Worm (Caenorhabditis elegans) whole organism, midembryonic: ENCODE data around the gene myo-2.
A peak's percentile ranks its signal among the peaks of the same experiment; 100 is the strongest.

Experiments used
- T22C8.4 ChIP-seq: fragments of 200-800 bp; sonication (Bioruptor generic); IDR thresholded peaks from 2 replicates; pipeline ENCODE4 v1.3.6; 2022; ENCODE audit warnings: missing genetic modification characterization, missing compliant biosample characterization
- cog-1 ChIP-seq: sonication (generic microtip); optimal IDR thresholded peaks from 2 replicates; lab custom pipeline; 2016; ENCODE audit warnings: missing genetic modification characterization, missing compliant biosample characterization
- flt-1 ChIP-seq: fragments of 200-800 bp; sonication (Bioruptor generic); IDR thresholded peaks from 2 replicates; pipeline ENCODE4 v1.3.6; 2022; ENCODE audit warnings: missing genetic modification characterization, missing compliant biosample characterization
- klf-2 ChIP-seq: fragments of 200-800 bp; sonication (Bioruptor generic); conservative IDR thresholded peaks from 2 replicates; pipeline ENCODE4 v1.3.6; 2022; ENCODE audit warnings: missing genetic modification reagents, missing genetic modification characterization, missing compliant biosample characterization
- med-1 ChIP-seq: sonication (generic microtip); optimal IDR thresholded peaks from 2 replicates; lab custom pipeline; 2017; ENCODE audit warnings: missing genetic modification characterization, mild to moderate bottlenecking, missing compliant biosample characterization, antibody characterized with exemption, missing genetic modification reagents; ENCODE audit not compliant: insufficient read depth
- ref-1 ChIP-seq: fragments of 200-800 bp; sonication (Bioruptor generic); conservative IDR thresholded peaks from 2 replicates; pipeline ENCODE4 v1.3.6; 2022; ENCODE audit warnings: missing genetic modification reagents, missing genetic modification characterization, missing compliant biosample characterization
- tab-1 ChIP-seq: fragments of 200-800 bp; sonication (Bioruptor generic); IDR thresholded peaks from 2 replicates; pipeline ENCODE4 v1.3.6; 2022; ENCODE audit warnings: missing genetic modification characterization, missing compliant biosample characterization
- ztf-23 ChIP-seq: fragments of 200-800 bp; sonication (Bioruptor generic); IDR thresholded peaks from 2 replicates; pipeline ENCODE4 v1.3.6; 2022; ENCODE audit warnings: missing genetic modification reagents, missing genetic modification characterization, missing compliant biosample characterization
- ztf-29 ChIP-seq: fragments of 200-800 bp; sonication (Bioruptor generic); IDR thresholded peaks from 2 replicates; pipeline ENCODE4 v1.3.6; 2022; ENCODE audit warnings: missing genetic modification reagents, missing genetic modification characterization, missing compliant biosample characterization

The myo-2 gene

ce11 chrX:12444423-12444822 lies 23.4 kb upstream of the myo-2 start:
- TF ChIP-seq ztf-29 (no peak), cog-1 (tag; lab: Kevin White, UChicago) (no peak), T22C8.4 (GFP tag; lab: Robert Waterston, UW) (no peak), tab-1 (GFP tag; lab: Robert Waterston, UW) (no peak), ref-1 (GFP tag; lab: Robert Waterston, UW) (no peak), flt-1 (GFP tag; lab: Robert Waterston, UW) (no peak), klf-2 (GFP tag; lab: Robert Waterston, UW) (no peak), med-1 (GFP tag; lab: Kevin White, UChicago) (no peak), ztf-23 (no peak)

ce11 chrX:12446572-12446971 lies 21.3 kb upstream of the myo-2 start:
- TF ChIP-seq T22C8.4 (GFP tag; lab: Robert Waterston, UW) (no peak), ref-1 (GFP tag; lab: Robert Waterston, UW) (no peak), ztf-29 (no peak), med-1 (GFP tag; lab: Kevin White, UChicago) (no peak), tab-1 (GFP tag; lab: Robert Waterston, UW) (no peak), ztf-23 (no peak), flt-1 (GFP tag; lab: Robert Waterston, UW) (no peak), klf-2 (GFP tag; lab: Robert Waterston, UW) (no peak), cog-1 (tag; lab: Kevin White, UChicago) (no peak)

- TF ChIP-seq klf-2 (GFP tag; lab: Robert Waterston, UW) (0 out of 2 replicates have a peak, but pooled peaks have one; percentile 23), tab-1 (GFP tag; lab: Robert Waterston, UW) (no peak), cog-1 (tag; lab: Kevin White, UChicago) (no peak), med-1 (GFP tag; lab: Kevin White, UChicago) (no peak)
These were observed 18.5 kb upstream of the myo-2 start, which contains the start of gene T18D3.6 for ce11 chrX:12449262-12449942. TSS of gene T18D3.6 (plus strand) at chrX:12449892.

- no peak for TF ChIP-seq T22C8.4 (GFP tag; lab: Robert Waterston, UW)
These were observed 16.6 kb upstream of the myo-2 start for ce11 chrX:12451258-12451657.

ce11 chrX:12452143-12452570 lies 15.7 kb upstream of the myo-2 start:
- peak; percentile 30 for TF ChIP-seq cog-1 (tag; lab: Kevin White, UChicago)
- 0 out of 2 replicates have a peak, but pooled peaks have one; percentile 28 for TF ChIP-seq flt-1 (GFP tag; lab: Robert Waterston, UW)
- no peak for TF ChIP-seq ztf-23
- TF ChIP-seq ztf-29, result 0 out of 2 replicates have a peak, but pooled peaks have one; percentile 24
- no peak for TF ChIP-seq klf-2 (GFP tag; lab: Robert Waterston, UW)
- no peak for TF ChIP-seq tab-1 (GFP tag; lab: Robert Waterston, UW)

ce11 chrX:12454290-12454795 lies 13.5 kb upstream of the myo-2 start, which contains the start of the genes T18D3.9 and T18D3.1:
TSS of gene T18D3.9 (minus strand) at chrX:12454457.
TSS of gene T18D3.1 (plus strand) at chrX:12454745.
- TF ChIP-seq cog-1 (tag; lab: Kevin White, UChicago) (peak; percentile 15), flt-1 (GFP tag; lab: Robert Waterston, UW) (0 out of 2 replicates have a peak, but pooled peaks have one; percentile 9), ref-1 (GFP tag; lab: Robert Waterston, UW) (no peak)

ce11 chrX:12458021-12458420 lies 9.8 kb upstream of the myo-2 start:
- TF ChIP-seq klf-2 (GFP tag; lab: Robert Waterston, UW) (peak; percentile 70), ref-1 (GFP tag; lab: Robert Waterston, UW) (peak; percentile 52; the same call in 1 of the 2 replicates), T22C8.4 (GFP tag; lab: Robert Waterston, UW) (peak; percentile 79), med-1 (GFP tag; lab: Kevin White, UChicago) (peak; percentile 31), tab-1 (GFP tag; lab: Robert Waterston, UW) (peak; percentile 87), ztf-29 (peak; percentile 52; the same call in 1 of the 2 replicates), cog-1 (tag; lab: Kevin White, UChicago) (peak; percentile 62), flt-1 (GFP tag; lab: Robert Waterston, UW) (peak; percentile 93), ztf-23 (peak; percentile 81)

ce11 chrX:12461557-12461956 lies 6.3 kb upstream of the myo-2 start, which contains the start of gene odr-7:
TSS of gene odr-7 (minus strand) at chrX:12461657.
- TF ChIP-seq ztf-29 (no peak), T22C8.4 (GFP tag; lab: Robert Waterston, UW) (no peak), ref-1 (GFP tag; lab: Robert Waterston, UW) (no peak), flt-1 (GFP tag; lab: Robert Waterston, UW) (no peak), ztf-23 (no peak), tab-1 (GFP tag; lab: Robert Waterston, UW) (no peak), klf-2 (GFP tag; lab: Robert Waterston, UW) (no peak), cog-1 (tag; lab: Kevin White, UChicago) (no peak), med-1 (GFP tag; lab: Kevin White, UChicago) (no peak)

ce11 chrX:12463504-12463903 lies 4.4 kb upstream of the myo-2 start, which contains the start of gene T18D3.5:
TSS of gene T18D3.5 (plus strand) at chrX:12463804.
- TF ChIP-seq flt-1 (GFP tag; lab: Robert Waterston, UW) (no peak), klf-2 (GFP tag; lab: Robert Waterston, UW) (no peak)

ce11 chrX:12466769-12467168 lies 1.1 kb upstream of the myo-2 start, which contains the start of gene cdf-2:
TSS of gene cdf-2 (minus strand) at chrX:12466917.
- no peak for TF ChIP-seq ref-1 (GFP tag; lab: Robert Waterston, UW)
- TF ChIP-seq klf-2 (GFP tag; lab: Robert Waterston, UW), result no peak
- TF ChIP-seq ztf-23, result no peak
- TF ChIP-seq tab-1 (GFP tag; lab: Robert Waterston, UW), result no peak
- TF ChIP-seq ztf-29, result no peak
- TF ChIP-seq T22C8.4 (GFP tag; lab: Robert Waterston, UW), result no peak
- TF ChIP-seq med-1 (GFP tag; lab: Kevin White, UChicago), result no peak
- no peak for TF ChIP-seq cog-1 (tag; lab: Kevin White, UChicago)
- TF ChIP-seq flt-1 (GFP tag; lab: Robert Waterston, UW), result no peak
